Fruit fly (Drosophila melanogaster) whole organism, embryonic: ENCODE measurements around the gene CG34284.

ENCODE experiments used
- Asciz ChIP-seq: fragments of 200-800 bp; sonication (Bioruptor generic); optimal IDR thresholded peaks from 2 replicates; lab custom pipeline; 2017; ENCODE audit warnings: missing biosample characterization, mild to moderate bottlenecking, missing genetic modification characterization, missing genetic modification reagents
- CG10543 ChIP-seq: fragments of 200-800 bp; sonication (Bioruptor generic); optimal IDR thresholded peaks from 3 replicates; lab custom pipeline; 2017; ENCODE audit warnings: missing biosample characterization, mild to moderate bottlenecking, missing genetic modification characterization, moderate library complexity
- CG12299 ChIP-seq: fragments of 200-800 bp; sonication (Bioruptor generic); optimal IDR thresholded peaks from 2 replicates; lab custom pipeline; 2018; ENCODE audit warnings: missing biosample characterization, mild to moderate bottlenecking, missing genetic modification characterization
- CG14710 ChIP-seq: fragments of 200-800 bp; sonication (Bioruptor generic); optimal IDR thresholded peaks from 3 replicates; lab custom pipeline; 2019; ENCODE audit warnings: missing biosample characterization, mild to moderate bottlenecking, missing genetic modification characterization, moderate library complexity
- CG15269 ChIP-seq: fragments of 200-800 bp; sonication (Bioruptor generic); optimal IDR thresholded peaks from 2 replicates; lab custom pipeline; 2018; ENCODE audit warnings: missing biosample characterization, mild to moderate bottlenecking, missing genetic modification characterization, moderate library complexity
- CG17912 ChIP-seq: fragments of 200-800 bp; sonication (Bioruptor generic); optimal IDR thresholded peaks from 2 replicates; lab custom pipeline; 2018; ENCODE audit warnings: missing biosample characterization, mild to moderate bottlenecking, missing genetic modification characterization
- CG1832 ChIP-seq: fragments of 200-800 bp; sonication (Bioruptor generic); optimal IDR thresholded peaks from 2 replicates; lab custom pipeline; 2017; ENCODE audit warnings: missing biosample characterization, mild to moderate bottlenecking, missing genetic modification characterization, inconsistent platforms
- CG2120 ChIP-seq: fragments of 200-800 bp; sonication (Bioruptor generic); optimal IDR thresholded peaks from 3 replicates; lab custom pipeline; 2016; ENCODE audit warnings: missing biosample characterization, missing genetic modification characterization
- CG2875 ChIP-seq: fragments of 200-800 bp; sonication (Bioruptor generic); optimal IDR thresholded peaks from 2 replicates; lab custom pipeline; 2017; ENCODE audit warnings: missing biosample characterization, mild to moderate bottlenecking, missing genetic modification characterization, missing genetic modification reagents
- CG31224 ChIP-seq: fragments of 200-800 bp; sonication (Bioruptor generic); IDR thresholded peaks from 2 replicates; pipeline ENCODE4 v1.3.6; 2022; ENCODE audit warnings: missing biosample characterization, missing genetic modification characterization
- CG3281 ChIP-seq: fragments of 200-800 bp; sonication (Bioruptor generic); optimal IDR thresholded peaks from 3 replicates; lab custom pipeline; 2017; ENCODE audit warnings: missing biosample characterization, mild to moderate bottlenecking, missing genetic modification characterization
- CG34224 ChIP-seq: fragments of 200-800 bp; sonication (Bioruptor generic); IDR thresholded peaks from 3 replicates; pipeline ENCODE4 v1.3.6; 2022; ENCODE audit warnings: missing biosample characterization, missing genetic modification characterization; ENCODE audit not compliant: partially characterized antibody
- CG4730 ChIP-seq: fragments of 200-800 bp; sonication (Bioruptor generic); IDR thresholded peaks from 2 replicates; pipeline ENCODE4 v1.3.6; 2022; ENCODE audit warnings: missing biosample characterization, missing genetic modification characterization
- CG4854 ChIP-seq: fragments of 200-800 bp; sonication (Bioruptor generic); optimal IDR thresholded peaks from 2 replicates; lab custom pipeline; 2016; ENCODE audit warnings: missing biosample characterization, missing genetic modification characterization, inconsistent platforms
- CG6791 ChIP-seq: fragments of 200-800 bp; sonication (Bioruptor generic); IDR thresholded peaks from 3 replicates; pipeline ENCODE4 v1.3.6; 2022; ENCODE audit warnings: missing biosample characterization, missing genetic modification characterization; ENCODE audit not compliant: partially characterized antibody
- CG6813 ChIP-seq: fragments of 200-800 bp; sonication (Bioruptor generic); optimal IDR thresholded peaks from 2 replicates; lab custom pipeline; 2017; ENCODE audit warnings: missing biosample characterization, missing genetic modification characterization, mild to moderate bottlenecking, moderate library complexity, missing genetic modification reagents
- CG9932 ChIP-seq: fragments of 200-800 bp; sonication (Bioruptor generic); IDR thresholded peaks from 2 replicates; pipeline ENCODE4 v1.3.6; 2022; ENCODE audit warnings: missing biosample characterization, missing genetic modification characterization
- Doc2 ChIP-seq: fragments of 200-800 bp; sonication (Bioruptor generic); IDR thresholded peaks from 2 replicates; pipeline ENCODE4 v1.3.6; 2022; ENCODE audit warnings: missing biosample characterization, missing genetic modification characterization
- HmgZ ChIP-seq: fragments of 200-800 bp; sonication (Bioruptor generic); optimal IDR thresholded peaks from 2 replicates; lab custom pipeline; 2018; ENCODE audit warnings: missing biosample characterization, mild to moderate bottlenecking, missing genetic modification characterization
- MBD-R2 ChIP-seq: fragments of 200-800 bp; sonication (Bioruptor generic); IDR thresholded peaks from 2 replicates; pipeline ENCODE4 v1.3.6; 2022; ENCODE audit warnings: missing biosample characterization, missing genetic modification characterization
- Myb ChIP-seq: fragments of 200-800 bp; sonication (Bioruptor generic); optimal IDR thresholded peaks from 2 replicates; lab custom pipeline; 2016; ENCODE audit warnings: missing biosample characterization, missing genetic modification characterization
- Nf-YA ChIP-seq: fragments of 200-800 bp; sonication (Bioruptor generic); IDR thresholded peaks from 2 replicates; pipeline ENCODE4 v1.3.6; 2022; ENCODE audit warnings: missing biosample characterization, missing genetic modification characterization
- Nf-YB ChIP-seq: fragments of 200-800 bp; sonication (Bioruptor generic); optimal IDR thresholded peaks from 3 replicates; lab custom pipeline; 2019; ENCODE audit warnings: missing biosample characterization, mild to moderate bottlenecking, missing genetic modification characterization, moderate library complexity
- Side ChIP-seq: fragments of 200-800 bp; sonication (Bioruptor generic); optimal IDR thresholded peaks from 2 replicates; lab custom pipeline; 2016; ENCODE audit warnings: missing biosample characterization, missing genetic modification characterization
- Tbp ChIP-seq: fragments of >200 bp; optimal IDR thresholded peaks from 2 replicates; lab custom pipeline; 2018; ENCODE audit warnings: missing biosample characterization, missing genetic modification characterization
- YL-1 ChIP-seq: fragments of 200-800 bp; sonication (Bioruptor generic); optimal IDR thresholded peaks from 3 replicates; lab custom pipeline; 2017; ENCODE audit warnings: missing biosample characterization, mild to moderate bottlenecking, missing genetic modification characterization
- ab ChIP-seq: fragments of 200-800 bp; sonication (Bioruptor generic); optimal IDR thresholded peaks from 2 replicates; lab custom pipeline; 2016; ENCODE audit warnings: missing biosample characterization, missing genetic modification characterization
- ac ChIP-seq: fragments of 200-800 bp; sonication (Bioruptor generic); optimal IDR thresholded peaks from 3 replicates; lab custom pipeline; 2017; ENCODE audit warnings: missing biosample characterization, mild to moderate bottlenecking, missing genetic modification characterization
- bbx ChIP-seq: fragments of 200-800 bp; sonication (Bioruptor generic); IDR thresholded peaks from 2 replicates; pipeline ENCODE4 v1.3.6; 2022; ENCODE audit warnings: missing biosample characterization, missing genetic modification characterization; ENCODE audit not compliant: partially characterized antibody
- cas ChIP-seq: fragments of 200-800 bp; sonication (Bioruptor generic); IDR thresholded peaks from 2 replicates; pipeline ENCODE4 v1.3.6; 2022; ENCODE audit warnings: missing biosample characterization, missing genetic modification characterization
- cg ChIP-seq: fragments of 200-800 bp; sonication (Bioruptor generic); optimal IDR thresholded peaks from 3 replicates; lab custom pipeline; 2019; ENCODE audit warnings: missing biosample characterization, mild to moderate bottlenecking, missing genetic modification characterization, moderate library complexity
- dan ChIP-seq: fragments of 200-800 bp; sonication (Bioruptor generic); IDR thresholded peaks from 2 replicates; pipeline ENCODE4 v1.3.6; 2022; ENCODE audit warnings: missing biosample characterization, missing genetic modification characterization
- dmrt11E ChIP-seq: fragments of 200-800 bp; sonication (Bioruptor generic); optimal IDR thresholded peaks from 3 replicates; lab custom pipeline; 2018; ENCODE audit warnings: missing biosample characterization, mild to moderate bottlenecking, missing genetic modification characterization, moderate library complexity
- ems ChIP-seq: fragments of 200-800 bp; sonication (Bioruptor generic); optimal IDR thresholded peaks from 3 replicates; lab custom pipeline; 2016; ENCODE audit warnings: missing biosample characterization, missing genetic modification characterization
- exex ChIP-seq: fragments of 200-800 bp; sonication (Bioruptor generic); optimal IDR thresholded peaks from 4 replicates; lab custom pipeline; 2018; ENCODE audit warnings: missing biosample characterization, mild to moderate bottlenecking, missing genetic modification characterization, moderate library complexity
- gsb-n ChIP-seq: fragments of 200-800 bp; sonication (Bioruptor generic); optimal IDR thresholded peaks from 3 replicates; lab custom pipeline; 2018; ENCODE audit warnings: missing biosample characterization, mild to moderate bottlenecking, missing genetic modification characterization
- ind ChIP-seq: fragments of 200-800 bp; sonication (Bioruptor generic); optimal IDR thresholded peaks from 3 replicates; lab custom pipeline; 2016; ENCODE audit warnings: missing biosample characterization, missing genetic modification characterization
- kah ChIP-seq: fragments of 200-800 bp; sonication (Bioruptor generic); optimal IDR thresholded peaks from 2 replicates; lab custom pipeline; 2018; ENCODE audit warnings: missing biosample characterization, mild to moderate bottlenecking, missing genetic modification characterization
- kay ChIP-seq: fragments of 200-800 bp; sonication (Bioruptor generic); optimal IDR thresholded peaks from 2 replicates; lab custom pipeline; 2016; ENCODE audit warnings: missing biosample characterization, missing genetic modification characterization
- lola ChIP-seq, 3 experiments: fragments of >200 bp in 2 of 3; fragments of 200-800 bp in 1 of 3; sonication (Bioruptor generic) in 1 of 3; optimal IDR thresholded peaks; 2 replicates each; lab custom pipeline; 2017 to 2019; ENCODE audit warnings: missing biosample characterization in 3 of 3, missing genetic modification characterization in 3 of 3, mild to moderate bottlenecking in 1 of 3, moderate library complexity in 1 of 3
- luna ChIP-seq: fragments of 200-800 bp; sonication (Bioruptor generic); optimal IDR thresholded peaks from 2 replicates; lab custom pipeline; 2016; ENCODE audit warnings: missing biosample characterization, missing genetic modification characterization
- p53 ChIP-seq: fragments of 200-800 bp; sonication (Bioruptor generic); optimal IDR thresholded peaks from 2 replicates; lab custom pipeline; 2016; ENCODE audit warnings: missing biosample characterization, missing genetic modification characterization
- peb ChIP-seq: fragments of 200-800 bp; sonication (Bioruptor generic); IDR thresholded peaks from 2 replicates; pipeline ENCODE4 v1.3.6; 2022; ENCODE audit warnings: missing biosample characterization, missing genetic modification characterization
- pros ChIP-seq: fragments of 200-800 bp; sonication (Bioruptor generic); optimal IDR thresholded peaks from 3 replicates; lab custom pipeline; 2019; ENCODE audit warnings: missing biosample characterization, mild to moderate bottlenecking, missing genetic modification characterization, moderate library complexity
- pzg ChIP-seq: fragments of 200-800 bp; sonication (Bioruptor generic); optimal IDR thresholded peaks from 3 replicates; lab custom pipeline; 2018; ENCODE audit warnings: missing biosample characterization, mild to moderate bottlenecking, missing genetic modification characterization, moderate library complexity
- scrt ChIP-seq: fragments of 200-800 bp; sonication (Bioruptor generic); optimal IDR thresholded peaks from 2 replicates; lab custom pipeline; 2018; ENCODE audit warnings: missing biosample characterization, mild to moderate bottlenecking, missing genetic modification characterization, moderate library complexity
- tin ChIP-seq: fragments of 200-800 bp; sonication (Bioruptor generic); optimal IDR thresholded peaks from 3 replicates; lab custom pipeline; 2016; ENCODE audit warnings: missing biosample characterization, missing genetic modification characterization
- yki ChIP-seq: fragments of >200 bp; optimal IDR thresholded peaks from 3 replicates; lab custom pipeline; 2018

Gene CG34284

dm6 chr3R:18923802-18924635 is 21.3 kb upstream of the CG34284 start (continued):
- TF ChIP-seq p53 (GFP tag; lab: Kevin White, UChicago): peak; percentile 100
- no peak for TF ChIP-seq MBD-R2 (GFP tag; lab: Robert Waterston, UW)
- no peak for TF ChIP-seq CG15269 (tag; lab: Kevin White, UChicago)
- no peak for TF ChIP-seq pzg (GFP tag; lab: Kevin White, UChicago)
- no peak for TF ChIP-seq Asciz (GFP tag; lab: Kevin White, UChicago)
- TF ChIP-seq CG2120 (GFP tag; lab: Kevin White, UChicago): no peak
- no peak for TF ChIP-seq CG4854
- peak; percentile 68 for TF ChIP-seq kay (GFP tag; lab: Kevin White, UChicago)
- peak; percentile 44 for TF ChIP-seq ac
- no peak for TF ChIP-seq ab
- TF ChIP-seq Nf-YB (GFP tag; lab: Kevin White, UChicago): peak; percentile 88
- no peak for TF ChIP-seq pros (GFP tag; lab: Kevin White, UChicago)
- TF ChIP-seq peb (GFP tag; lab: Robert Waterston, UW): no peak
- no peak for TF ChIP-seq dmrt11E (tag; lab: Kevin White, UChicago)
- no peak for TF ChIP-seq Doc2 (GFP tag; lab: Robert Waterston, UW)
- no peak for TF ChIP-seq YL-1 (GFP tag; lab: Kevin White, UChicago)
- TF ChIP-seq CG6791 (GFP tag; lab: Robert Waterston, UW): peak; percentile 39; the same call in 1 of the 3 replicates
- TF ChIP-seq scrt (GFP tag; lab: Kevin White, UChicago): peak; percentile 69
- no peak for TF ChIP-seq HmgZ (tag; lab: Kevin White, UChicago)
- no peak for TF ChIP-seq CG2875 (GFP tag; lab: Kevin White, UChicago)
- no peak for TF ChIP-seq ems
- TF ChIP-seq tin (GFP tag; lab: Kevin White, UChicago): no peak
- peak; percentile 23; the same call in 1 of the 2 replicates for TF ChIP-seq Nf-YA (GFP tag; lab: Robert Waterston, UW)
- TF ChIP-seq CG10543 (GFP tag; lab: Kevin White, UChicago): no peak
- TF ChIP-seq bbx (GFP tag; lab: Robert Waterston, UW): peak; percentile 45; the same call in 1 of the 2 replicates
- no peak for TF ChIP-seq CG12299 (tag; lab: Kevin White, UChicago)
- TF ChIP-seq CG9932 (GFP tag; lab: Robert Waterston, UW): no peak

- TF ChIP-seq CG34224 (no peak), CG1832 (GFP tag; lab: Kevin White, UChicago) (no peak), kah (GFP tag; lab: Kevin White, UChicago) (peak; percentile 84), yki (lab: Kevin White, UChicago) (peak; percentile 8), CG17912 (no peak), scrt (GFP tag; lab: Kevin White, UChicago) (no peak), cas (GFP tag; lab: Robert Waterston, UW) (no peak), CG14710 (tag; lab: Kevin White, UChicago) (peak; percentile 8), CG4730 (GFP tag; lab: Robert Waterston, UW) (no peak), Tbp (GFP tag; lab: Kevin White, UChicago) (no peak), gsb-n (peak; percentile 2), cg (GFP tag; lab: Kevin White, UChicago) (peak; percentile 78), CG31224 (GFP tag; lab: Robert Waterston, UW) (no peak), CG6813 (no peak), Myb (GFP tag; lab: Kevin White, UChicago) (no peak), luna (GFP tag; lab: Kevin White, UChicago) (no peak), ind (GFP tag; lab: Kevin White, UChicago) (no peak), lola (GFP tag; optimal IDR thresholded peaks at IDR 0.05; lab: Kevin White, UChicago) (peak in 1 of 3 experiments; percentile 22), exex (tag; lab: Kevin White, UChicago) (no peak), dan (no peak), CG3281 (GFP tag; lab: Kevin White, UChicago) (peak; percentile 20), Side (GFP tag; lab: Kevin White, UChicago) (no peak), HmgZ (tag; lab: Kevin White, UChicago) (peak; percentile 31), tin (GFP tag; lab: Kevin White, UChicago) (no peak)
These were observed 20.6 kb upstream of the CG34284 start for dm6 chr3R:18923208-18923761.
